Fruit fly (Drosophila melanogaster): ENCODE results near the gene tara.

The tara gene

DNA sequence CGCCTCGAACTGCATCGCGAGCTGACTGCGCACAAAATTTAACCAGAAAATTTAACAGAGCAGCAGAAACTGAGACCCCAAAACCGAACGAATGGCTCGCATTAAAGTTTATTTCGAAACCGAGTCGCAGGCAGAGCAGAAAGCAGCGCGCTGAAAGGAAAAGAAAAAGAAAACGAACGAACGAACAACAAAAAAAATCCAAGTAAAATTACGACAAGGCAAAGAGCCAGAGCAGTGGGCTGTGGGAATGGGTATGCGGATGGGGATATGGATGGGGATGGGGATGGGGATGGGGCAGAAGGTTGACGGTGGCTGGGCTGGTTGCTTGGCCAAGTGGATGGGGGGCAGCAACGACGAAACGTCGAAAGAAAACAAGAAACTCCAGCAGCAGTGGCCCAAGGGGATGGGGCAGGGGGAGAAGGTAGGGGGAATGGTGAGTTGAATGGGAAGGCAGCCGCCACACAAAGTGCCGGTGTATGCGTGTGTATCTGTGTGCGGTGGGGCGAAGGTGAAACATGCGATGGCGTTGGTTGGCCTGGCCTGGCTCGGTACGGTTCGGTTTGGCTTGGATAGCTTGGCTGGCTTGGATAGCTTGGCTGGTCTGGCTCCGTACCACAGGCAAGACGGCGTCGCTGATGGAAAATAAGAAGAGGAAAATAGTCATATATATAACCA lies 17.2 kb upstream of the tara start (continued):
- TF ChIP-seq CG16779 (GFP tag; IDR thresholded peaks at IDR 0.05) (peak; percentile 67; the same call in 1 of the 2 replicates), chn (GFP tag; optimal IDR thresholded peaks at IDR 0.05) (no peak), pros (GFP tag; optimal IDR thresholded peaks at IDR 0.05) (peak; percentile 88), ac (GFP tag; optimal IDR thresholded peaks at IDR 0.05) (no peak), CG2120 (GFP tag; optimal IDR thresholded peaks at IDR 0.05) (no peak), ara (GFP tag; IDR thresholded peaks at IDR 0.05) (0 out of 2 replicates have a peak, but pooled peaks have one; percentile 38), Taf1 (GFP tag; IDR thresholded peaks at IDR 0.05) (peak; percentile 40; the same call in 1 of the 2 replicates), Adf1 (GFP tag; IDR thresholded peaks at IDR 0.05) (peak; percentile 86), odd (GFP tag; optimal IDR thresholded peaks at IDR 0.05) (no peak), crol (GFP tag; IDR thresholded peaks at IDR 0.05) (peak; percentile 99), Dbx (GFP tag; IDR thresholded peaks at IDR 0.05) (peak; percentile 44; the same call in 1 of the 3 replicates), CG6175 (GFP tag; IDR thresholded peaks at IDR 0.05) (peak; percentile 96), CG4360 (GFP tag; IDR thresholded peaks at IDR 0.05) (peak; percentile 43; the same call in 1 of the 2 replicates), otp (GFP tag; IDR thresholded peaks at IDR 0.05) (0 out of 3 replicates have a peak, but pooled peaks have one; percentile 33), Nf-YC (tag; optimal IDR thresholded peaks at IDR 0.05) (peak; percentile 54), Drgx (GFP tag; IDR thresholded peaks at IDR 0.05) (peak; percentile 90), CG5180 (GFP tag; optimal IDR thresholded peaks at IDR 0.05) (peak; percentile 91), eyg (GFP tag; optimal IDR thresholded peaks at IDR 0.05) (no peak), CG6765 (GFP tag; optimal IDR thresholded peaks at IDR 0.05) (peak; percentile 11), HmgZ (tag; optimal IDR thresholded peaks at IDR 0.05) (peak; percentile 14), fd102C (GFP tag; optimal IDR thresholded peaks at IDR 0.05) (no peak), vvl (GFP tag; IDR thresholded peaks at IDR 0.05) (peak; percentile 64; the same call in 1 of the 2 replicates), YL-1 (GFP tag; optimal IDR thresholded peaks at IDR 0.05) (no peak), dysf (GFP tag; IDR thresholded peaks at IDR 0.05) (peak; percentile 12; the same call in 1 of the 3 replicates), CG32532 (GFP tag; IDR thresholded peaks at IDR 0.05) (peak; percentile 59), ci (GFP tag; IDR thresholded peaks at IDR 0.05) (peak; percentile 50; the same call in 1 of the 3 replicates), CG12659 (GFP tag; optimal IDR thresholded peaks at IDR 0.05) (peak; percentile 15), CG3065 (GFP tag; optimal IDR thresholded peaks at IDR 0.05) (no peak), CG14441 (GFP tag; IDR thresholded peaks at IDR 0.05) (peak; percentile 5; the same call in 1 of the 2 replicates), cwo (GFP tag; optimal IDR thresholded peaks at IDR 0.05) (peak; percentile 55), grau (tag; optimal IDR thresholded peaks at IDR 0.05) (peak; percentile 27), CG8290 (GFP tag; optimal IDR thresholded peaks at IDR 0.05) (no peak), CG8290 (tag; optimal IDR thresholded peaks at IDR 0.05) (peak in 1 of 2 experiments; percentile 43), bbx (GFP tag; IDR thresholded peaks at IDR 0.05; ENCODE audit: partially characterized antibody) (peak; percentile 55), CG31388 (GFP tag; optimal IDR thresholded peaks at IDR 0.05) (no peak), crc (GFP tag; optimal IDR thresholded peaks at IDR 0.05) (no peak), caup (GFP tag; optimal IDR thresholded peaks at IDR 0.05; ENCODE audit: severe bottlenecking) (peak; percentile 28), CG34422 (GFP tag; IDR thresholded peaks at IDR 0.05) (0 out of 3 replicates have a peak, but pooled peaks have one; percentile 25), CG10543 (GFP tag; optimal IDR thresholded peaks at IDR 0.05) (peak; percentile 99), CG10431 (GFP tag; optimal IDR thresholded peaks at IDR 0.05) (no peak), Rfx (GFP tag; IDR thresholded peaks at IDR 0.05) (peak; percentile 58), Med (GFP tag) (peak; percentile 88), CG15514 (GFP tag; optimal IDR thresholded peaks at IDR 0.05) (peak; percentile 17), sr (GFP tag; IDR thresholded peaks at IDR 0.05) (peak; percentile 56; the same call in 2 of the 3 replicates), CG2199 (GFP tag; IDR thresholded peaks at IDR 0.05) (peak; percentile 92), gce (GFP tag; IDR thresholded peaks at IDR 0.05) (peak; percentile 43; the same call in 1 of the 3 replicates), tup (GFP tag; optimal IDR thresholded peaks at IDR 0.05) (no peak), hth (optimal IDR thresholded peaks at IDR 0.05) (no peak), HLHmδ (GFP tag; optimal IDR thresholded peaks at IDR 0.05) (peak; percentile 59), CG17359 (tag; optimal IDR thresholded peaks at IDR 0.05) (peak; percentile 41)
